Fruit fly (Drosophila melanogaster): ENCODE results near the gene CG13994.
A peak's percentile ranks its signal among the peaks of the same experiment; 100 is the strongest.

Gene CG13994

dm6 chr2L:6068544-6069251 lies 5.9 kb downstream of the CG13994 start, which contains the start of the genes CG9150 and Pfdn1 (continued):
- TF ChIP-seq Sin3A (optimal IDR thresholded peaks at IDR 0.05) (peak; percentile 18), Oli (tag; optimal IDR thresholded peaks at IDR 0.05) (no peak), NFAT (GFP tag; IDR thresholded peaks at IDR 0.05) (no peak), CG8281 (tag; optimal IDR thresholded peaks at IDR 0.05) (no peak), CG17802 (tag; optimal IDR thresholded peaks at IDR 0.05) (no peak), CG2116 (GFP tag; optimal IDR thresholded peaks at IDR 0.05) (peak; percentile 88), CG12659 (GFP tag; optimal IDR thresholded peaks at IDR 0.05) (peak; percentile 6), CG13624 (GFP tag; optimal IDR thresholded peaks at IDR 0.05) (peak; percentile 29), Gsc (GFP tag; IDR thresholded peaks at IDR 0.05) (no peak), NC2α (GFP tag; optimal IDR thresholded peaks at IDR 0.05) (no peak), tx (GFP tag; optimal IDR thresholded peaks at IDR 0.05) (peak; percentile 34), Side (GFP tag; optimal IDR thresholded peaks at IDR 0.05) (no peak), CG11093 (GFP tag; IDR thresholded peaks at IDR 0.05) (no peak), ato (GFP tag; IDR thresholded peaks at IDR 0.05; ENCODE audit: partially characterized antibody) (peak; percentile 85), salm (tag; optimal IDR thresholded peaks at IDR 0.05) (no peak), CG2120 (GFP tag; optimal IDR thresholded peaks at IDR 0.05) (peak; percentile 25), CG34224 (GFP tag; IDR thresholded peaks at IDR 0.05; ENCODE audit: partially characterized antibody) (peak; percentile 96), CG2129 (GFP tag; IDR thresholded peaks at IDR 0.05; ENCODE audit: partially characterized antibody) (peak; percentile 80), CG15696 (tag; optimal IDR thresholded peaks at IDR 0.05) (no peak), pum (GFP tag; optimal IDR thresholded peaks at IDR 0.05) (no peak), corto (GFP tag; optimal IDR thresholded peaks at IDR 0.05) (no peak), Gug (GFP tag; IDR thresholded peaks at IDR 0.05) (no peak), sna (GFP tag; IDR thresholded peaks at IDR 0.05; ENCODE audit: partially characterized antibody) (peak; percentile 79), grn (GFP tag; optimal IDR thresholded peaks at IDR 0.05) (no peak), disco-r (GFP tag; optimal IDR thresholded peaks at IDR 0.05) (no peak), CG14667 (GFP tag; IDR thresholded peaks at IDR 0.05) (no peak), her (GFP tag; optimal IDR thresholded peaks at IDR 0.05) (peak; percentile 2), CG12219 (GFP tag; optimal IDR thresholded peaks at IDR 0.05) (no peak), Fer1 (GFP tag; optimal IDR thresholded peaks at IDR 0.05) (peak; percentile 30), HLH4C (GFP tag; IDR thresholded peaks at IDR 0.05; ENCODE audit: partially characterized antibody) (peak; percentile 85), ERR (GFP tag; optimal IDR thresholded peaks at IDR 0.05) (no peak), amos (GFP tag; IDR thresholded peaks at IDR 0.05; ENCODE audit: partially characterized antibody) (peak; percentile 92), otp (GFP tag; IDR thresholded peaks at IDR 0.05) (no peak), CG17612 (GFP tag; IDR thresholded peaks at IDR 0.05) (no peak), Sry-β (GFP tag; optimal IDR thresholded peaks at IDR 0.05) (no peak), CG32772 (GFP tag; IDR thresholded peaks at IDR 0.05) (peak; percentile 83), CG14710 (tag; optimal IDR thresholded peaks at IDR 0.05) (peak; percentile 45), Med (GFP tag) (peak; percentile 82), Dll (GFP tag; IDR thresholded peaks at IDR 0.05; ENCODE audit: partially characterized antibody) (peak; percentile 89), CG42726 (GFP tag; IDR thresholded peaks at IDR 0.05; ENCODE audit: partially characterized antibody) (peak; percentile 69; the same call in 1 of the 2 replicates), pnt (GFP tag; optimal IDR thresholded peaks at IDR 0.05) (no peak), slbo (GFP tag; IDR thresholded peaks at IDR 0.05) (no peak), HLH54F (GFP tag; optimal IDR thresholded peaks at IDR 0.05) (no peak), fd64A (GFP tag; optimal IDR thresholded peaks at IDR 0.05) (no peak), CG10321 (GFP tag; IDR thresholded peaks at IDR 0.05) (no peak), CG6854 (GFP tag; optimal IDR thresholded peaks at IDR 0.05) (no peak), vnd (GFP tag; IDR thresholded peaks at IDR 0.05; ENCODE audit: partially characterized antibody) (peak; percentile 75), esg (GFP tag; conservative IDR thresholded peaks at IDR 0.05) (no peak), bbx (GFP tag; IDR thresholded peaks at IDR 0.05; ENCODE audit: partially characterized antibody) (peak; percentile 91)

All from whole organism, embryonic.